Fruit fly (Drosophila melanogaster): ENCODE measurements around the gene CG44385.

- no peak for TF ChIP-seq Sox102F (GFP tag; optimal IDR thresholded peaks at IDR 0.05)
- no peak for TF ChIP-seq Hr39 (GFP tag; optimal IDR thresholded peaks at IDR 0.05)
- no peak for TF ChIP-seq fd59A (GFP tag; optimal IDR thresholded peaks at IDR 0.05)
- TF ChIP-seq CG3919 (GFP tag; optimal IDR thresholded peaks at IDR 0.05), result no peak
- no peak for TF ChIP-seq CG3032 (tag; optimal IDR thresholded peaks at IDR 0.05)
- TF ChIP-seq vri (GFP tag; optimal IDR thresholded peaks at IDR 0.05), result no peak
- no peak for TF ChIP-seq CG9139 (GFP tag; optimal IDR thresholded peaks at IDR 0.05)
- no peak for TF ChIP-seq svp (GFP tag)
- TF ChIP-seq Eip78C (GFP tag), result no peak
Observed at dm6 chrX:11143820-11144219, 11.6 kb upstream of the CG44385 start, which contains the start of gene CG15201.
